Fruit fly (Drosophila melanogaster): ENCODE data around the gene Lcp65Ab2.

Lcp65Ab2 gene

DNA sequence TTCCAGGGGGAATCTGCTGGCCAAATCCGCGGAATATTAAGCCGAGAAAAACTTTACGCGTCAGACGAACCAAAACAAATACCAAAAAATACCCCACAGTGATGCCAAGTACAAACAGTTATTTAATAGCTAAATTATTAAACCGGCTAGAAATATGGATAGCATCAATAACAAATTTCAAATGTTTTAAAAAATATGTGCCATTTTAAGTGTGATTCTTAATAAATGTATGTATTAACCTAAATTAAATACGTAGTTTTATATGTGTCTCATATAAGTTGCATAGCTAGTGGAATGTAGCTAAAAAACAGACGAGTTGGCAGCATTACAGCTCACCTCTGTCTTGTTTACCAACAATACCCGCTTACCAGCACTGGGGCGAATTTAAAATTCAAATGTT is 35.3 kb downstream of the Lcp65Ab2 start, which contains the start of gene CG10274 (continued):
- TF ChIP-seq BEAF-32 (GFP tag; optimal IDR thresholded peaks at IDR 0.05) (peak; percentile 36), run (tag; optimal IDR thresholded peaks at IDR 0.05) (no peak), CG16813 (GFP tag; IDR thresholded peaks at IDR 0.05; ENCODE audit: partially characterized antibody) (no peak), bigmax (GFP tag; optimal IDR thresholded peaks at IDR 0.05) (no peak), Ptx1 (GFP tag; IDR thresholded peaks at IDR 0.05) (peak; percentile 76), Ssrp (tag; optimal IDR thresholded peaks at IDR 0.05) (peak; percentile 80), ham (GFP tag; IDR thresholded peaks at IDR 0.05) (no peak), CG13123 (GFP tag; optimal IDR thresholded peaks at IDR 0.05) (peak; percentile 36), tx (GFP tag; optimal IDR thresholded peaks at IDR 0.05) (peak; percentile 45), CG10209 (GFP tag; optimal IDR thresholded peaks at IDR 0.05) (peak; percentile 76), CG9437 (GFP tag; optimal IDR thresholded peaks at IDR 0.05) (peak; percentile 67), BtbVII (GFP tag; optimal IDR thresholded peaks at IDR 0.05) (no peak), dan (GFP tag; IDR thresholded peaks at IDR 0.05) (no peak), CG17359 (tag; optimal IDR thresholded peaks at IDR 0.05) (no peak), slp2 (GFP tag; optimal IDR thresholded peaks at IDR 0.05) (peak; percentile 61), CG2678 (tag; optimal IDR thresholded peaks at IDR 0.05) (no peak), CG6175 (GFP tag; IDR thresholded peaks at IDR 0.05) (no peak), Oli (tag; optimal IDR thresholded peaks at IDR 0.05) (peak; percentile 68), CG3847 (GFP tag; IDR thresholded peaks at IDR 0.05) (peak; percentile 78), CG9876 (GFP tag; optimal IDR thresholded peaks at IDR 0.05) (peak; percentile 56), fd64A (GFP tag; optimal IDR thresholded peaks at IDR 0.05) (no peak), cato (GFP tag; optimal IDR thresholded peaks at IDR 0.05; ENCODE audit: borderline replicate concordance) (peak; percentile 56), CG7928 (GFP tag; optimal IDR thresholded peaks at IDR 0.05) (peak; percentile 18), CG10543 (GFP tag; optimal IDR thresholded peaks at IDR 0.05) (peak; percentile 72), CG3281 (GFP tag; optimal IDR thresholded peaks at IDR 0.05) (no peak), ftz-f1 (GFP tag; optimal IDR thresholded peaks at IDR 0.05) (no peak), Bdp1 (GFP tag; optimal IDR thresholded peaks at IDR 0.05) (peak; percentile 69), Hsf (GFP tag; optimal IDR thresholded peaks at IDR 0.05) (peak; percentile 87), CG12236 (GFP tag; optimal IDR thresholded peaks at IDR 0.05) (peak; percentile 21), CG7987 (GFP tag; optimal IDR thresholded peaks at IDR 0.05) (peak; percentile 1), CG1647 (GFP tag; optimal IDR thresholded peaks at IDR 0.05) (peak; percentile 67), sens-2 (GFP tag; IDR thresholded peaks at IDR 0.05) (no peak), Dip3 (GFP tag; optimal IDR thresholded peaks at IDR 0.05) (peak; percentile 78), amos (GFP tag; IDR thresholded peaks at IDR 0.05; ENCODE audit: partially characterized antibody) (no peak), CG16815 (GFP tag; optimal IDR thresholded peaks at IDR 0.05) (peak; percentile 72), danr (GFP tag; IDR thresholded peaks at IDR 0.05) (no peak), CG14050 (GFP tag; IDR thresholded peaks at IDR 0.05) (peak; percentile 34; the same call in 1 of the 3 replicates), wor (GFP tag; IDR thresholded peaks at IDR 0.05) (peak; percentile 29; the same call in 1 of the 2 replicates), yki (optimal IDR thresholded peaks at IDR 0.05) (no peak), CG11085 (GFP tag; IDR thresholded peaks at IDR 0.05) (peak; percentile 43), zfh1 (GFP tag; IDR thresholded peaks at IDR 0.05) (peak; percentile 53; the same call in 1 of the 3 replicates), GATAe (GFP tag; conservative IDR thresholded peaks at IDR 0.05) (no peak; the same call in 1 of the 2 replicates), CG13296 (GFP tag; optimal IDR thresholded peaks at IDR 0.05) (no peak), CG15269 (tag; optimal IDR thresholded peaks at IDR 0.05) (no peak), fd102C (GFP tag; optimal IDR thresholded peaks at IDR 0.05) (peak; percentile 37), CG12219 (GFP tag; optimal IDR thresholded peaks at IDR 0.05) (peak; percentile 2), CG9817 (tag; optimal IDR thresholded peaks at IDR 0.05) (peak; percentile 81), H2.0 (GFP tag; IDR thresholded peaks at IDR 0.05) (peak; percentile 56; the same call in 1 of the 2 replicates), fu2 (GFP tag; optimal IDR thresholded peaks at IDR 0.05) (peak; percentile 71), p53 (GFP tag; optimal IDR thresholded peaks at IDR 0.05) (no peak), CG5953 (GFP tag; IDR thresholded peaks at IDR 0.05) (no peak), chn (GFP tag; optimal IDR thresholded peaks at IDR 0.05) (peak; percentile 72)

Measured in whole organism, embryonic.